Fruit fly (Drosophila melanogaster) whole organism, embryonic: ENCODE results near the gene CG11267.
A peak's percentile ranks its signal among the peaks of the same experiment; 100 is the strongest.

ENCODE experiments used
- C15 ChIP-seq: fragments of 200-800 bp; sonication (Bioruptor generic); IDR thresholded peaks from 3 replicates; pipeline ENCODE4 v1.3.6; 2022; ENCODE audit warnings: missing biosample characterization, missing genetic modification characterization
- CG10147 ChIP-seq: fragments of 200-800 bp; sonication (Bioruptor generic); optimal IDR thresholded peaks from 2 replicates; lab custom pipeline; 2019; ENCODE audit warnings: missing biosample characterization, mild to moderate bottlenecking, missing genetic modification characterization, moderate library complexity
- CG10366 ChIP-seq: fragments of 200-800 bp; sonication (Bioruptor generic); IDR thresholded peaks from 2 replicates; pipeline ENCODE4 v1.3.6; 2022; ENCODE audit warnings: missing biosample characterization, missing genetic modification characterization
- CG11504 ChIP-seq: fragments of 200-800 bp; sonication (Bioruptor generic); optimal IDR thresholded peaks from 3 replicates; lab custom pipeline; 2019; ENCODE audit warnings: missing biosample characterization, mild to moderate bottlenecking, missing genetic modification characterization, moderate library complexity
- CG11696 ChIP-seq: fragments of 200-800 bp; sonication (Bioruptor generic); IDR thresholded peaks from 2 replicates; pipeline ENCODE4 v1.3.6; 2022; ENCODE audit warnings: missing biosample characterization, missing genetic modification characterization
- CG11723 ChIP-seq: fragments of 200-800 bp; sonication (Bioruptor generic); optimal IDR thresholded peaks from 2 replicates; lab custom pipeline; 2017; ENCODE audit warnings: missing biosample characterization, mild to moderate bottlenecking, missing genetic modification characterization
- CG12659 ChIP-seq: fragments of 200-800 bp; sonication (Bioruptor generic); optimal IDR thresholded peaks from 3 replicates; lab custom pipeline; 2017; ENCODE audit warnings: mild to moderate bottlenecking, missing biosample characterization, missing genetic modification reagents, missing genetic modification characterization
- CG15514 ChIP-seq: fragments of 200-800 bp; sonication (Bioruptor generic); optimal IDR thresholded peaks from 3 replicates; lab custom pipeline; 2017; ENCODE audit warnings: missing biosample characterization, missing genetic modification characterization, mild to moderate bottlenecking, moderate library complexity, missing genetic modification reagents
- CG15601 ChIP-seq: fragments of 200-800 bp; sonication (Bioruptor generic); optimal IDR thresholded peaks from 3 replicates; lab custom pipeline; 2019; ENCODE audit warnings: missing biosample characterization, mild to moderate bottlenecking, missing genetic modification characterization, moderate library complexity
- CG17186 ChIP-seq: fragments of 200-800 bp; sonication (Bioruptor generic); optimal IDR thresholded peaks from 3 replicates; lab custom pipeline; 2017; ENCODE audit warnings: missing biosample characterization, missing genetic modification reagents, missing genetic modification characterization
- CG17612 ChIP-seq: fragments of 200-800 bp; sonication (Bioruptor generic); IDR thresholded peaks from 2 replicates; pipeline ENCODE4 v1.3.6; 2022; ENCODE audit warnings: missing biosample characterization, missing genetic modification characterization
- CG18476 ChIP-seq: fragments of 200-800 bp; sonication (Bioruptor generic); optimal IDR thresholded peaks from 2 replicates; lab custom pipeline; 2016; ENCODE audit warnings: missing biosample characterization, mild to moderate bottlenecking, missing genetic modification characterization
- CG2875 ChIP-seq: fragments of 200-800 bp; sonication (Bioruptor generic); optimal IDR thresholded peaks from 2 replicates; lab custom pipeline; 2017; ENCODE audit warnings: missing biosample characterization, mild to moderate bottlenecking, missing genetic modification characterization, missing genetic modification reagents
- CG31224 ChIP-seq: fragments of 200-800 bp; sonication (Bioruptor generic); IDR thresholded peaks from 2 replicates; pipeline ENCODE4 v1.3.6; 2022; ENCODE audit warnings: missing biosample characterization, missing genetic modification characterization
- CG34224 ChIP-seq: fragments of 200-800 bp; sonication (Bioruptor generic); IDR thresholded peaks from 3 replicates; pipeline ENCODE4 v1.3.6; 2022; ENCODE audit warnings: missing biosample characterization, missing genetic modification characterization; ENCODE audit not compliant: partially characterized antibody
- CG5245 ChIP-seq: fragments of 200-800 bp; sonication (Bioruptor generic); optimal IDR thresholded peaks from 3 replicates; lab custom pipeline; 2016; ENCODE audit warnings: missing biosample characterization, missing genetic modification characterization
- CG5953 ChIP-seq: fragments of 200-800 bp; sonication (Bioruptor generic); IDR thresholded peaks from 2 replicates; pipeline ENCODE4 v1.3.6; 2022; ENCODE audit warnings: missing biosample characterization, missing genetic modification characterization
- CG6254 ChIP-seq: fragments of 200-800 bp; sonication (Bioruptor generic); optimal IDR thresholded peaks from 3 replicates; lab custom pipeline; 2017; ENCODE audit warnings: mild to moderate bottlenecking, missing biosample characterization, missing genetic modification reagents, missing genetic modification characterization
- CG6272 ChIP-seq: fragments of 200-800 bp; sonication (Bioruptor generic); IDR thresholded peaks from 2 replicates; pipeline ENCODE4 v1.3.6; 2022; ENCODE audit warnings: missing biosample characterization, missing genetic modification characterization
- CG6765 ChIP-seq: fragments of 200-800 bp; sonication (Bioruptor generic); optimal IDR thresholded peaks from 3 replicates; lab custom pipeline; 2017; ENCODE audit warnings: missing biosample characterization, mild to moderate bottlenecking, missing genetic modification characterization
- CG7556 ChIP-seq: fragments of 200-800 bp; sonication (Bioruptor generic); optimal IDR thresholded peaks from 2 replicates; lab custom pipeline; 2017; ENCODE audit warnings: missing biosample characterization, mild to moderate bottlenecking, missing genetic modification characterization
- CG9876 ChIP-seq: fragments of 200-800 bp; sonication (Bioruptor generic); optimal IDR thresholded peaks from 2 replicates; lab custom pipeline; 2016; ENCODE audit warnings: missing biosample characterization, missing genetic modification characterization
- CoRest ChIP-seq: fragments of 200-800 bp; sonication (Bioruptor generic); optimal IDR thresholded peaks from 3 replicates; lab custom pipeline; 2018; ENCODE audit warnings: missing biosample characterization, mild to moderate bottlenecking, missing genetic modification characterization, moderate library complexity
- Dek ChIP-seq: fragments of 200-800 bp; sonication (Bioruptor generic); optimal IDR thresholded peaks from 3 replicates; lab custom pipeline; 2019; ENCODE audit warnings: missing biosample characterization, mild to moderate bottlenecking, missing genetic modification characterization, moderate library complexity
- Dip2 ChIP-seq: fragments of 200-800 bp; sonication (Bioruptor generic); IDR thresholded peaks from 2 replicates; pipeline ENCODE4 v1.3.6; 2022; ENCODE audit warnings: missing biosample characterization, missing genetic modification characterization
- Dll ChIP-seq: fragments of 200-800 bp; sonication (Bioruptor generic); IDR thresholded peaks from 4 replicates; pipeline ENCODE4 v1.3.6; 2022; ENCODE audit warnings: missing biosample characterization, missing genetic modification characterization; ENCODE audit not compliant: partially characterized antibody
- Dref ChIP-seq: fragments of 200-800 bp; sonication (Bioruptor generic); IDR thresholded peaks from 2 replicates; pipeline ENCODE4 v1.3.6; 2022; ENCODE audit warnings: missing biosample characterization, missing genetic modification characterization
- Elba2 ChIP-seq: fragments of 200-800 bp; sonication (Bioruptor generic); optimal IDR thresholded peaks from 3 replicates; lab custom pipeline; 2016; ENCODE audit warnings: missing biosample characterization, missing genetic modification characterization
- H15 ChIP-seq: fragments of 200-800 bp; sonication (Bioruptor generic); IDR thresholded peaks from 3 replicates; pipeline ENCODE4 v1.3.6; 2022; ENCODE audit warnings: missing biosample characterization, missing genetic modification characterization
- MBD-R2 ChIP-seq: fragments of 200-800 bp; sonication (Bioruptor generic); IDR thresholded peaks from 2 replicates; pipeline ENCODE4 v1.3.6; 2022; ENCODE audit warnings: missing biosample characterization, missing genetic modification characterization
- Oli ChIP-seq: fragments of 200-800 bp; sonication (Bioruptor generic); optimal IDR thresholded peaks from 2 replicates; lab custom pipeline; 2018; ENCODE audit warnings: missing biosample characterization, mild to moderate bottlenecking, missing genetic modification characterization, moderate library complexity
- Side ChIP-seq: fragments of 200-800 bp; sonication (Bioruptor generic); optimal IDR thresholded peaks from 2 replicates; lab custom pipeline; 2016; ENCODE audit warnings: missing biosample characterization, missing genetic modification characterization
- Sin3A ChIP-seq: fragments of >200 bp; optimal IDR thresholded peaks from 2 replicates; lab custom pipeline; 2018
- Stat92E ChIP-seq, 3 experiments: fragments of >200 bp in 2 of 3; fragments of 200-800 bp in 1 of 3; sonication (Bioruptor generic) in 1 of 3; optimal IDR thresholded peaks; 2 replicates each; lab custom pipeline; 2017 to 2019; ENCODE audit warnings: missing biosample characterization in 3 of 3, missing genetic modification characterization in 3 of 3, mild to moderate bottlenecking in 1 of 3, moderate library complexity in 1 of 3
- btn ChIP-seq: fragments of 200-800 bp; sonication (Bioruptor generic); optimal IDR thresholded peaks from 2 replicates; lab custom pipeline; 2016; ENCODE audit warnings: missing biosample characterization, missing genetic modification characterization
- dimm ChIP-seq: fragments of 200-800 bp; sonication (Bioruptor generic); IDR thresholded peaks from 2 replicates; pipeline ENCODE4 v1.3.6; 2022; ENCODE audit warnings: missing biosample characterization, missing genetic modification characterization
- exex ChIP-seq: fragments of 200-800 bp; sonication (Bioruptor generic); optimal IDR thresholded peaks from 4 replicates; lab custom pipeline; 2018; ENCODE audit warnings: missing biosample characterization, mild to moderate bottlenecking, missing genetic modification characterization, moderate library complexity
- fd102C ChIP-seq: fragments of 200-800 bp; sonication (Bioruptor generic); optimal IDR thresholded peaks from 2 replicates; lab custom pipeline; 2018; ENCODE audit warnings: missing biosample characterization, mild to moderate bottlenecking, missing genetic modification characterization, moderate library complexity
- fu2 ChIP-seq: fragments of 200-800 bp; sonication (Bioruptor generic); optimal IDR thresholded peaks from 2 replicates; lab custom pipeline; 2016; ENCODE audit warnings: missing biosample characterization, missing genetic modification characterization
- gcm ChIP-seq: fragments of 200-800 bp; sonication (Bioruptor generic); optimal IDR thresholded peaks from 2 replicates; lab custom pipeline; 2019; ENCODE audit warnings: missing biosample characterization, mild to moderate bottlenecking, missing genetic modification characterization, moderate library complexity
- gem ChIP-seq: fragments of 200-800 bp; sonication (Bioruptor generic); optimal IDR thresholded peaks from 2 replicates; lab custom pipeline; 2019; ENCODE audit warnings: missing biosample characterization, mild to moderate bottlenecking, missing genetic modification characterization, moderate library complexity
- lilli ChIP-seq: fragments of 200-800 bp; sonication (Bioruptor generic); optimal IDR thresholded peaks from 3 replicates; lab custom pipeline; 2016; ENCODE audit warnings: missing biosample characterization, missing genetic modification characterization
- odd ChIP-seq: fragments of 200-800 bp; sonication (Bioruptor generic); optimal IDR thresholded peaks from 2 replicates; lab custom pipeline; 2017; ENCODE audit warnings: missing biosample characterization, mild to moderate bottlenecking, missing genetic modification characterization
- pros ChIP-seq: fragments of 200-800 bp; sonication (Bioruptor generic); optimal IDR thresholded peaks from 3 replicates; lab custom pipeline; 2019; ENCODE audit warnings: missing biosample characterization, mild to moderate bottlenecking, missing genetic modification characterization, moderate library complexity
- slp2 ChIP-seq: fragments of 200-800 bp; sonication (Bioruptor generic); optimal IDR thresholded peaks from 2 replicates; lab custom pipeline; 2016; ENCODE audit warnings: missing biosample characterization, missing genetic modification characterization
- stwl ChIP-seq: fragments of 200-800 bp; sonication (Bioruptor generic); optimal IDR thresholded peaks from 3 replicates; lab custom pipeline; 2018; ENCODE audit warnings: missing biosample characterization, mild to moderate bottlenecking, missing genetic modification characterization, moderate library complexity
- tna ChIP-seq: fragments of 200-800 bp; sonication (Bioruptor generic); IDR thresholded peaks from 2 replicates; pipeline ENCODE4 v1.3.6; 2022; ENCODE audit warnings: missing biosample characterization, missing genetic modification characterization; ENCODE audit not compliant: partially characterized antibody
- tup ChIP-seq: fragments of 200-800 bp; sonication (Bioruptor generic); optimal IDR thresholded peaks from 2 replicates; lab custom pipeline; 2016; ENCODE audit warnings: missing biosample characterization, mild to moderate bottlenecking, missing genetic modification characterization, moderate library complexity

The CG11267 gene

dm6 chr3L:13041292-13042067 is 25.6 kb downstream of the CG11267 start, which contains the start of gene RpS4 (continued):
- peak; percentile 99 for TF ChIP-seq CG6765 (GFP tag; lab: Kevin White, UChicago)
- TF ChIP-seq pros (GFP tag; lab: Kevin White, UChicago), result peak; percentile 64
- TF ChIP-seq lilli (GFP tag; lab: Kevin White, UChicago), result peak; percentile 74
- peak; percentile 90 for TF ChIP-seq CG15601 (tag; lab: Kevin White, UChicago)
- peak; percentile 28 for TF ChIP-seq tup
- TF ChIP-seq odd (GFP tag; lab: Kevin White, UChicago), result peak; percentile 98
- peak; percentile 93 for TF ChIP-seq CG11723 (GFP tag; lab: Kevin White, UChicago)
- TF ChIP-seq fd102C (GFP tag; lab: Kevin White, UChicago), result peak; percentile 86
- TF ChIP-seq Side (GFP tag; lab: Kevin White, UChicago), result peak; percentile 90
- TF ChIP-seq Dref (GFP tag; lab: Robert Waterston, UW), result peak; percentile 58
- TF ChIP-seq dimm, result no peak
- TF ChIP-seq Dip2 (GFP tag; lab: Robert Waterston, UW), result peak; percentile 62
- peak; percentile 86 for TF ChIP-seq CG5245 (GFP tag; lab: Kevin White, UChicago)
- TF ChIP-seq CG11696 (GFP tag; lab: Robert Waterston, UW), result peak; percentile 65
- peak; percentile 64 for TF ChIP-seq CG7556 (GFP tag; lab: Kevin White, UChicago)
- peak; percentile 92 for TF ChIP-seq CG15514 (GFP tag; lab: Kevin White, UChicago)
- TF ChIP-seq CG6254, result peak; percentile 88
- TF ChIP-seq CG2875 (GFP tag; lab: Kevin White, UChicago), result peak; percentile 94
- TF ChIP-seq btn (GFP tag; lab: Kevin White, UChicago), result peak; percentile 84
- TF ChIP-seq CG5953 (GFP tag; lab: Robert Waterston, UW), result peak; percentile 83
- TF ChIP-seq CG11504 (tag; lab: Kevin White, UChicago), result peak; percentile 74
- TF ChIP-seq C15 (GFP tag; lab: Robert Waterston, UW), result peak; percentile 84
- TF ChIP-seq fu2 (GFP tag; lab: Kevin White, UChicago), result peak; percentile 73
- TF ChIP-seq gem (tag; lab: Kevin White, UChicago), result peak; percentile 50
- TF ChIP-seq exex, result peak; percentile 63
- peak; percentile 77 for TF ChIP-seq CG10147 (GFP tag; lab: Kevin White, UChicago)
- peak; percentile 81 for TF ChIP-seq Dek
- TF ChIP-seq CG18476 (GFP tag; lab: Kevin White, UChicago), result peak; percentile 53
- peak; percentile 95 for TF ChIP-seq CG12659 (GFP tag; lab: Kevin White, UChicago)
- TF ChIP-seq CG6272 (GFP tag; lab: Robert Waterston, UW), result peak; percentile 76
- peak in 1 of 3 experiments; percentile 83 for TF ChIP-seq Stat92E (GFP tag; optimal IDR thresholded peaks at IDR 0.05; lab: Kevin White, UChicago)
- TF ChIP-seq Dll, result 0 out of 4 replicates have a peak, but pooled peaks have one; percentile 8
- TF ChIP-seq CG17186 (GFP tag; lab: Kevin White, UChicago), result peak; percentile 94
- peak; percentile 81 for TF ChIP-seq H15 (GFP tag; lab: Robert Waterston, UW)
- TF ChIP-seq stwl (tag; lab: Kevin White, UChicago), result peak; percentile 69
- TF ChIP-seq MBD-R2 (GFP tag; lab: Robert Waterston, UW), result peak; percentile 51
- peak; percentile 88 for TF ChIP-seq CG9876
- TF ChIP-seq CG10366 (GFP tag; lab: Robert Waterston, UW), result peak; percentile 75
- TF ChIP-seq slp2 (GFP tag; lab: Kevin White, UChicago), result peak; percentile 88
- TF ChIP-seq gcm, result peak; percentile 91
- TF ChIP-seq CG17612 (GFP tag; lab: Robert Waterston, UW), result peak; percentile 77
- TF ChIP-seq CG31224, result peak; percentile 64; the same call in 1 of the 2 replicates
- TF ChIP-seq tna (GFP tag; lab: Robert Waterston, UW), result peak; percentile 16; the same call in 1 of the 2 replicates
- peak; percentile 64 for TF ChIP-seq Oli (tag; lab: Kevin White, UChicago)
- no peak for TF ChIP-seq Sin3A
- peak; percentile 38 for TF ChIP-seq Elba2 (GFP tag; lab: Kevin White, UChicago)
- peak; percentile 74 for TF ChIP-seq CoRest
- no peak for TF ChIP-seq CG34224 (GFP tag; lab: Robert Waterston, UW)
